Worm (Caenorhabditis elegans) whole organism, L4 larva: Measurements from ENCODE around the gene C18G1.7.

Source experiments
- F37D6.2 ChIP-seq: sonication (generic microtip); optimal IDR thresholded peaks from 2 replicates; lab custom pipeline; 2016; ENCODE audit warnings: mild to moderate bottlenecking, missing genetic modification characterization, missing compliant biosample characterization
- F44E2.7 ChIP-seq: fragments of 200-800 bp; sonication (Bioruptor generic); IDR thresholded peaks from 2 replicates; pipeline ENCODE4 v2.1.2; 2022; ENCODE audit warnings: missing genetic modification characterization, missing compliant biosample characterization
- Y5F2A.4 ChIP-seq: fragments of 200-800 bp; sonication (Bioruptor generic); optimal IDR thresholded peaks from 2 replicates; lab custom pipeline; 2018; ENCODE audit warnings: mild to moderate bottlenecking, missing genetic modification characterization, missing compliant biosample characterization
- ZK337.2 ChIP-seq: fragments of 200-800 bp; sonication (Bioruptor generic); IDR thresholded peaks from 2 replicates; pipeline ENCODE4 v1.3.6; 2022; ENCODE audit warnings: missing genetic modification reagents, missing genetic modification characterization, missing compliant biosample characterization
- aha-1 ChIP-seq: fragments of 150-350 bp; peaks from one replicate; lab custom pipeline; 2014; ENCODE audit warnings: missing biosample characterization, missing genetic modification characterization
- aly-2 ChIP-seq: sonication (generic microtip); optimal IDR thresholded peaks from 2 replicates; lab custom pipeline; 2018; ENCODE audit warnings: missing biosample characterization, missing genetic modification characterization
- arid-1 ChIP-seq: fragments of 200-800 bp; sonication (Bioruptor generic); conservative IDR thresholded peaks from 2 replicates; pipeline ENCODE4 v1.3.6; 2022; ENCODE audit warnings: missing genetic modification reagents, missing genetic modification characterization, missing compliant biosample characterization
- ceh-32 ChIP-seq: sonication (generic microtip); optimal IDR thresholded peaks from 2 replicates; lab custom pipeline; 2016; ENCODE audit warnings: mild to moderate bottlenecking, missing genetic modification characterization, missing compliant biosample characterization; ENCODE audit not compliant: poor library complexity
- ceh-82 ChIP-seq: sonication (generic microtip); optimal IDR thresholded peaks from 2 replicates; lab custom pipeline; 2017; ENCODE audit warnings: missing biosample characterization, missing genetic modification characterization
- daf-16 ChIP-seq, 3 experiments: sonication (generic microtip); optimal IDR thresholded peaks; 2 replicates each; lab custom pipeline; 2016 to 2017; ENCODE audit warnings: missing genetic modification characterization in 3 of 3, missing genetic modification reagents in 3 of 3, mild to moderate bottlenecking in 2 of 3, missing compliant biosample characterization in 2 of 3, missing biosample characterization in 1 of 3, moderate library complexity in 1 of 3
- daf-8 ChIP-seq: fragments of 200-800 bp; sonication (Bioruptor generic); IDR thresholded peaks from 2 replicates; pipeline ENCODE4 v1.3.6; 2022; ENCODE audit warnings: missing genetic modification characterization, missing compliant biosample characterization
- dmd-6 ChIP-seq: fragments of 200-800 bp; sonication (Bioruptor generic); IDR thresholded peaks from 2 replicates; pipeline ENCODE4 v1.3.6; 2022; ENCODE audit warnings: missing genetic modification reagents, missing genetic modification characterization, missing compliant biosample characterization
- dmd-9 ChIP-seq: fragments of 200-800 bp; sonication (Bioruptor generic); IDR thresholded peaks from 2 replicates; pipeline ENCODE4 v1.3.6; 2022; ENCODE audit warnings: missing genetic modification reagents, missing genetic modification characterization, missing compliant biosample characterization
- dve-1 ChIP-seq: sonication (generic microtip); optimal IDR thresholded peaks from 2 replicates; lab custom pipeline; 2017; ENCODE audit warnings: antibody characterized with exemption, mild to moderate bottlenecking, missing genetic modification characterization, missing compliant biosample characterization; ENCODE audit not compliant: insufficient read depth
- fkh-10 ChIP-seq: fragments of 150-350 bp; optimal IDR thresholded peaks from 2 replicates; lab custom pipeline; 2014; ENCODE audit warnings: missing biosample characterization, missing genetic modification reagents, missing genetic modification characterization
- gei-8 ChIP-seq: fragments of 200-800 bp; sonication (Bioruptor generic); optimal IDR thresholded peaks from 2 replicates; lab custom pipeline; 2018; ENCODE audit warnings: mild to moderate bottlenecking, missing genetic modification characterization, missing compliant biosample characterization
- hlh-11 ChIP-seq: fragments of 200-800 bp; sonication (Bioruptor generic); optimal IDR thresholded peaks from 2 replicates; lab custom pipeline; 2018; ENCODE audit warnings: mild to moderate bottlenecking, missing genetic modification characterization, missing compliant biosample characterization
- lim-7 ChIP-seq: fragments of 200-800 bp; sonication (Bioruptor generic); IDR thresholded peaks from 2 replicates; pipeline ENCODE4 v1.3.6; 2022; ENCODE audit warnings: missing genetic modification characterization, missing compliant biosample characterization
- lin-1 ChIP-seq: fragments of 200-800 bp; sonication (Bioruptor generic); IDR thresholded peaks from 2 replicates; pipeline ENCODE4 v1.3.6; 2022; ENCODE audit warnings: missing genetic modification reagents, missing genetic modification characterization, missing compliant biosample characterization
- lin-29 ChIP-seq: fragments of 200-800 bp; sonication (Bioruptor generic); IDR thresholded peaks from 2 replicates; pipeline ENCODE4 v1.3.6; 2022; ENCODE audit warnings: missing genetic modification reagents, missing genetic modification characterization, missing compliant biosample characterization
- lin-38 ChIP-seq: fragments of 200-800 bp; sonication (Bioruptor generic); IDR thresholded peaks from 2 replicates; pipeline ENCODE4 v1.3.6; 2022; ENCODE audit warnings: missing genetic modification reagents, missing genetic modification characterization, missing compliant biosample characterization
- madf-9 ChIP-seq: fragments of 200-800 bp; sonication (Bioruptor generic); conservative IDR thresholded peaks from 2 replicates; pipeline ENCODE4 v1.3.6; 2022; ENCODE audit warnings: missing genetic modification reagents, missing genetic modification characterization, missing compliant biosample characterization
- mdl-1 ChIP-seq, 2 experiments: fragments of 150-350 bp in 1 of 2; sonication (generic microtip) in 1 of 2; optimal IDR thresholded peaks; 2 replicates each; lab custom pipeline; 2014 to 2017; ENCODE audit warnings: missing biosample characterization in 2 of 2, missing genetic modification characterization in 2 of 2
- mep-1 ChIP-seq: fragments of 150-350 bp; sonication (generic microtip); optimal IDR thresholded peaks from 3 replicates; lab custom pipeline; 2014; ENCODE audit warnings: missing biosample characterization, missing genetic modification characterization
- nhr-102 ChIP-seq: sonication (generic microtip); optimal IDR thresholded peaks from 2 replicates; lab custom pipeline; 2016; ENCODE audit warnings: mild to moderate bottlenecking, missing genetic modification characterization, moderate library complexity, missing compliant biosample characterization
- nhr-28 ChIP-seq: fragments of 150-350 bp; optimal IDR thresholded peaks from 2 replicates; lab custom pipeline; 2014; ENCODE audit warnings: missing biosample characterization, missing genetic modification characterization
- nhr-41 ChIP-seq: fragments of 200-800 bp; sonication (Bioruptor generic); IDR thresholded peaks from 2 replicates; pipeline ENCODE4 v1.3.6; 2022; ENCODE audit warnings: missing genetic modification reagents, missing genetic modification characterization, missing compliant biosample characterization
- nhr-76 ChIP-seq: fragments of 150-350 bp; optimal IDR thresholded peaks from 2 replicates; lab custom pipeline; 2014; ENCODE audit warnings: missing biosample characterization, missing genetic modification characterization
- pha-4 ChIP-seq, 2 experiments: fragments of 150-350 bp in 1 of 2; fragments of 200-800 bp in 1 of 2; sonication (Bioruptor generic) in 1 of 2; IDR thresholded peaks in 1 of 2; optimal IDR thresholded peaks in 1 of 2; 2 replicates each; pipeline versions ENCODE4 v1.3.6 to Lab custom; 2014 to 2022; ENCODE audit warnings: missing genetic modification characterization in 2 of 2, missing genetic modification reagents in 2 of 2, missing biosample characterization in 1 of 2, missing compliant biosample characterization in 1 of 2
- pqm-1 ChIP-seq: sonication (generic microtip); optimal IDR thresholded peaks from 2 replicates; lab custom pipeline; 2017; ENCODE audit warnings: missing biosample characterization, missing genetic modification characterization
- rbr-2 ChIP-seq: sonication (generic microtip); optimal IDR thresholded peaks from 2 replicates; lab custom pipeline; 2016; ENCODE audit warnings: missing genotype, missing genetic modification characterization, missing compliant biosample characterization
- saeg-2 ChIP-seq: fragments of 200-800 bp; sonication (Bioruptor generic); IDR thresholded peaks from 2 replicates; pipeline ENCODE4 v1.3.6; 2022; ENCODE audit warnings: missing genetic modification reagents, missing genetic modification characterization, missing compliant biosample characterization
- set-16 ChIP-seq: fragments of 200-800 bp; sonication (Bioruptor generic); IDR thresholded peaks from 2 replicates; pipeline ENCODE4 v1.3.6; 2022; ENCODE audit warnings: missing genetic modification reagents, missing genetic modification characterization, missing compliant biosample characterization
- skn-1 ChIP-seq: fragments of 150-350 bp; optimal IDR thresholded peaks from 2 replicates; lab custom pipeline; 2014; ENCODE audit warnings: missing biosample characterization, missing genetic modification characterization
- snpc-1.2 ChIP-seq: fragments of 200-800 bp; sonication (Bioruptor generic); IDR thresholded peaks from 2 replicates; pipeline ENCODE4 v1.3.6; 2022; ENCODE audit warnings: missing genetic modification reagents, missing genetic modification characterization, missing compliant biosample characterization
- unc-62 ChIP-seq, 3 experiments: fragments of 150-350 bp in 1 of 3; sonication (generic microtip); optimal IDR thresholded peaks in 2 of 3; peaks in 1 of 3; 1 replicate in 1 of 3; 2 replicates in 2 of 3; lab custom pipeline; 2014 to 2017; ENCODE audit warnings: missing biosample characterization in 3 of 3, missing genetic modification characterization in 3 of 3, missing genetic modification reagents in 3 of 3, missing genotype in 1 of 3
- vab-7 ChIP-seq: fragments of 200-800 bp; sonication (Bioruptor generic); IDR thresholded peaks from 2 replicates; pipeline ENCODE4 v1.3.6; 2022; ENCODE audit warnings: missing genetic modification reagents, missing genetic modification characterization, missing compliant biosample characterization

C18G1.7 gene

ce11 chrV:4733952-4734351 lies 11.4 kb upstream of the C18G1.7 start:
- TF ChIP-seq snpc-1.2 (GFP tag; lab: Robert Waterston, UW) (0 out of 2 replicates have a peak, but pooled peaks have one; percentile 35), aha-1 (tag; lab: Kevin White, UChicago) (peak; percentile 64), set-16 (peak; percentile 19; the same call in 1 of the 2 replicates), lim-7 (GFP tag; lab: Robert Waterston, UW) (no peak)

ce11 chrV:4734608-4735007 lies 10.8 kb upstream of the C18G1.7 start:
- no peak for TF ChIP-seq mdl-1 (tag; optimal IDR thresholded peaks at IDR 0.05; lab: Kevin White, UChicago)
- TF ChIP-seq arid-1 (GFP tag; lab: Robert Waterston, UW): 0 out of 2 replicates have a peak, but pooled peaks have one; percentile 8
- no peak for TF ChIP-seq nhr-41 (GFP tag; lab: Robert Waterston, UW)
- peak; percentile 31 for TF ChIP-seq aly-2 (tag; lab: Kevin White, UChicago)
- no peak for TF ChIP-seq daf-16 (GFP tag; optimal IDR thresholded peaks at IDR 0.05; lab: Kevin White, UChicago)
- peak; percentile 1 for TF ChIP-seq daf-16 (tag; optimal IDR thresholded peaks at IDR 0.05; lab: Kevin White, UChicago)
- TF ChIP-seq lin-38: peak; percentile 40; the same call in 1 of the 2 replicates
- peak; percentile 96 for TF ChIP-seq aha-1 (tag; lab: Kevin White, UChicago)
- TF ChIP-seq, all 104 proteins: peak for 5

ce11 chrV:4737727-4738126 lies 7.6 kb upstream of the C18G1.7 start, which contains the start of gene F39G3.2:
Gene F39G3.2 (plus strand): TSS chrV:4737831.
- TF ChIP-seq nhr-76 (tag; lab: Kevin White, UChicago) (no peak), snpc-1.2 (GFP tag; lab: Robert Waterston, UW) (no peak), gei-8 (GFP tag; lab: Kevin White, UChicago) (no peak), skn-1 (tag; lab: Kevin White, UChicago) (no peak), dmd-6 (GFP tag; lab: Robert Waterston, UW) (peak; percentile 59), saeg-2 (no peak), madf-9 (GFP tag; lab: Robert Waterston, UW) (no peak), daf-8 (GFP tag; lab: Robert Waterston, UW) (no peak), pqm-1 (tag; lab: Kevin White, UChicago) (peak; percentile 89), unc-62 (GFP tag; optimal IDR thresholded peaks at IDR 0.05 in 1 of 2; lab: Kevin White, UChicago) (peak in 1 of 2 experiments; percentile 40), unc-62 (tag; optimal IDR thresholded peaks at IDR 0.05; lab: Kevin White, UChicago) (no peak), dve-1 (tag; lab: Kevin White, UChicago) (peak; percentile 54), vab-7 (GFP tag; lab: Robert Waterston, UW) (no peak), nhr-102 (no peak), hlh-11 (tag; lab: Kevin White, UChicago) (peak; percentile 56), F37D6.2 (no peak), daf-16 (GFP tag; optimal IDR thresholded peaks at IDR 0.05; lab: Kevin White, UChicago) (no peak), daf-16 (tag; optimal IDR thresholded peaks at IDR 0.05; lab: Kevin White, UChicago) (peak; percentile 37), nhr-28 (tag; lab: Kevin White, UChicago) (peak; percentile 72), ZK337.2 (GFP tag; lab: Robert Waterston, UW) (no peak), rbr-2 (tag; lab: Kevin White, UChicago) (no peak), lin-29 (GFP tag; lab: Robert Waterston, UW) (no peak), aha-1 (tag; lab: Kevin White, UChicago) (no peak), lin-1 (0 out of 2 replicates have a peak, but pooled peaks have one; percentile 12), nhr-41 (GFP tag; lab: Robert Waterston, UW) (no peak), F44E2.7 (GFP tag; lab: Robert Waterston, UW) (no peak), lim-7 (GFP tag; lab: Robert Waterston, UW) (no peak), mep-1 (tag; lab: Kevin White, UChicago) (no peak), fkh-10 (no peak)

- TF ChIP-seq dmd-9 (GFP tag; lab: Robert Waterston, UW) (no peak), Y5F2A.4 (GFP tag; lab: Kevin White, UChicago) (no peak), hlh-11 (tag; lab: Kevin White, UChicago) (peak; percentile 17), pha-4 (GFP tag; IDR thresholded peaks at IDR 0.05; lab: Robert Waterston, UW) (no peak), pha-4 (tag; optimal IDR thresholded peaks at IDR 0.05; lab: Kevin White, UChicago) (peak; percentile 44), ceh-82 (tag; lab: Kevin White, UChicago) (no peak), dve-1 (tag; lab: Kevin White, UChicago) (peak; percentile 29), nhr-28 (tag; lab: Kevin White, UChicago) (peak; percentile 78), ceh-32 (tag; lab: Kevin White, UChicago) (no peak), pqm-1 (tag; lab: Kevin White, UChicago) (peak; percentile 49), daf-16 (GFP tag; optimal IDR thresholded peaks at IDR 0.05; lab: Kevin White, UChicago) (no peak), daf-16 (tag; optimal IDR thresholded peaks at IDR 0.05; lab: Kevin White, UChicago) (peak; percentile 48)
These were observed 3.2 kb upstream of the C18G1.7 start, which contains the start of gene ugt-61 for ce11 chrV:4742190-4742589. Gene ugt-61 (plus strand): TSS chrV:4742422.
